Fruit fly (Drosophila melanogaster): ENCODE data around the gene CG7988.

Gene CG7988

dm6 chr3R:18235879-18236278 is 15.6 kb downstream of the CG7988 start, which contains the start of gene repo:
Gene repo (plus strand): TSS chr3R:18236192.
- no peak for TF ChIP-seq knrl (GFP tag; IDR thresholded peaks at IDR 0.05; ENCODE audit: partially characterized antibody)
- TF ChIP-seq CG16813 (GFP tag; IDR thresholded peaks at IDR 0.05; ENCODE audit: partially characterized antibody): no peak
- no peak for TF ChIP-seq gem (tag; optimal IDR thresholded peaks at IDR 0.05)
- TF ChIP-seq sima (GFP tag; optimal IDR thresholded peaks at IDR 0.05): no peak
- TF ChIP-seq CG32532 (GFP tag; IDR thresholded peaks at IDR 0.05): peak; percentile 31; the same call in 1 of the 2 replicates
- no peak for TF ChIP-seq slbo (GFP tag; IDR thresholded peaks at IDR 0.05)
- no peak for TF ChIP-seq Ets97D (GFP tag; optimal IDR thresholded peaks at IDR 0.05)
- no peak for TF ChIP-seq CG4404 (GFP tag; IDR thresholded peaks at IDR 0.05)
- TF ChIP-seq Doc2 (GFP tag; IDR thresholded peaks at IDR 0.05): no peak
- TF ChIP-seq CG13775 (GFP tag; optimal IDR thresholded peaks at IDR 0.05): no peak
- no peak for TF ChIP-seq CG11696 (GFP tag; IDR thresholded peaks at IDR 0.05)
- no peak for TF ChIP-seq CG1602 (GFP tag; optimal IDR thresholded peaks at IDR 0.05)
- TF ChIP-seq CG10147 (GFP tag; optimal IDR thresholded peaks at IDR 0.05): no peak
- no peak for TF ChIP-seq Bdp1 (GFP tag; optimal IDR thresholded peaks at IDR 0.05)
- no peak for TF ChIP-seq ssp (GFP tag; IDR thresholded peaks at IDR 0.05)
- TF ChIP-seq pan (optimal IDR thresholded peaks at IDR 0.05): no peak
- no peak for TF ChIP-seq pan (GFP tag; optimal IDR thresholded peaks at IDR 0.05 in 1 of 2, IDR thresholded peaks at IDR 0.05 in 1 of 2)
- TF ChIP-seq run (tag; optimal IDR thresholded peaks at IDR 0.05): no peak
- no peak for TF ChIP-seq CG2202 (tag; optimal IDR thresholded peaks at IDR 0.05)
- no peak for TF ChIP-seq CG13296 (GFP tag; optimal IDR thresholded peaks at IDR 0.05)
- TF ChIP-seq B-H1 (GFP tag; IDR thresholded peaks at IDR 0.05): no peak
- no peak for TF ChIP-seq vnd (GFP tag; IDR thresholded peaks at IDR 0.05; ENCODE audit: partially characterized antibody)
- TF ChIP-seq CG13123 (GFP tag; optimal IDR thresholded peaks at IDR 0.05): no peak
- TF ChIP-seq HmgZ (tag; optimal IDR thresholded peaks at IDR 0.05): no peak
- 0 out of 3 replicates have a peak, but pooled peaks have one; percentile 25 for TF ChIP-seq otp (GFP tag; IDR thresholded peaks at IDR 0.05)
- no peak for TF ChIP-seq Rx (GFP tag; IDR thresholded peaks at IDR 0.05)
- TF ChIP-seq odd (GFP tag; optimal IDR thresholded peaks at IDR 0.05): no peak
- TF ChIP-seq CG6683 (GFP tag; optimal IDR thresholded peaks at IDR 0.05): no peak
- no peak for TF ChIP-seq zfh2 (GFP tag; optimal IDR thresholded peaks at IDR 0.05)
- no peak for TF ChIP-seq CoRest (tag; optimal IDR thresholded peaks at IDR 0.05)
- TF ChIP-seq Abd-B (GFP tag; optimal IDR thresholded peaks at IDR 0.05): no peak
- no peak for TF ChIP-seq z (GFP tag; IDR thresholded peaks at IDR 0.05)
- no peak for TF ChIP-seq crol (GFP tag; IDR thresholded peaks at IDR 0.05)
- TF ChIP-seq CG10321 (GFP tag; IDR thresholded peaks at IDR 0.05): peak; percentile 92
- no peak for TF ChIP-seq CG12155 (GFP tag; optimal IDR thresholded peaks at IDR 0.05)
- no peak for TF ChIP-seq Neu2 (GFP tag; optimal IDR thresholded peaks at IDR 0.05; ENCODE audit: borderline replicate concordance)
- no peak for TF ChIP-seq CG4617 (GFP tag; optimal IDR thresholded peaks at IDR 0.05; ENCODE audit: borderline replicate concordance)
- TF ChIP-seq ftz-f1 (GFP tag; optimal IDR thresholded peaks at IDR 0.05): no peak
- TF ChIP-seq sim (GFP tag; IDR thresholded peaks at IDR 0.05): no peak
- TF ChIP-seq lov (optimal IDR thresholded peaks at IDR 0.05): no peak
- TF ChIP-seq lov (GFP tag; IDR thresholded peaks at IDR 0.05): no peak
- no peak for TF ChIP-seq lab (GFP tag; optimal IDR thresholded peaks at IDR 0.05)
- no peak for TF ChIP-seq Gsc (GFP tag; IDR thresholded peaks at IDR 0.05)
- no peak for TF ChIP-seq CG15269 (tag; optimal IDR thresholded peaks at IDR 0.05)
- peak; percentile 98 for TF ChIP-seq Nf-YC (tag; optimal IDR thresholded peaks at IDR 0.05)
- no peak for TF ChIP-seq ap (GFP tag; IDR thresholded peaks at IDR 0.05)
- TF ChIP-seq Camta (GFP tag; optimal IDR thresholded peaks at IDR 0.05): no peak
- no peak for TF ChIP-seq kni (GFP tag; optimal IDR thresholded peaks at IDR 0.05)
- TF ChIP-seq tna (GFP tag; IDR thresholded peaks at IDR 0.05; ENCODE audit: partially characterized antibody): no peak
- peak; percentile 18 for TF ChIP-seq ewg (GFP tag; optimal IDR thresholded peaks at IDR 0.05)
- TF ChIP-seq CG1792 (GFP tag; optimal IDR thresholded peaks at IDR 0.05): no peak
- no peak for TF ChIP-seq dmrt99B (tag; optimal IDR thresholded peaks at IDR 0.05)

Measured in whole organism, embryonic.